Worm (Caenorhabditis elegans) whole organism, late embryonic: ENCODE measurements around the gene math-45.

Source experiments
- F13H6.1 ChIP-seq: sonication (generic microtip); optimal IDR thresholded peaks from 2 replicates; lab custom pipeline; 2016; ENCODE audit warnings: missing genetic modification characterization, missing compliant biosample characterization
- T23F11.4 ChIP-seq: fragments of 200-800 bp; sonication (Bioruptor generic); optimal IDR thresholded peaks from 2 replicates; lab custom pipeline; 2018; ENCODE audit warnings: mild to moderate bottlenecking, missing genetic modification characterization, missing compliant biosample characterization
- ama-1 ChIP-seq: fragments of 150-350 bp; optimal IDR thresholded peaks from 2 replicates; lab custom pipeline; 2014
- ceh-9 ChIP-seq: sonication (generic microtip); optimal IDR thresholded peaks from 2 replicates; lab custom pipeline; 2016; ENCODE audit warnings: mild to moderate bottlenecking, missing genetic modification characterization, inconsistent platforms, missing compliant biosample characterization
- dmd-4 ChIP-seq: sonication (generic microtip); optimal IDR thresholded peaks from 2 replicates; lab custom pipeline; 2016; ENCODE audit warnings: borderline replicate concordance, missing genetic modification characterization, missing compliant biosample characterization
- fax-1 ChIP-seq: sonication (generic microtip); optimal IDR thresholded peaks from 2 replicates; lab custom pipeline; 2016; ENCODE audit warnings: missing genotype, missing genetic modification characterization, missing compliant biosample characterization
- hlh-6 ChIP-seq: sonication (generic microtip); optimal IDR thresholded peaks from 2 replicates; lab custom pipeline; 2016; ENCODE audit warnings: missing genotype, missing genetic modification characterization, missing compliant biosample characterization
- lin-11 ChIP-seq: fragments of 200-800 bp; sonication (Bioruptor generic); optimal IDR thresholded peaks from 2 replicates; lab custom pipeline; 2018; ENCODE audit warnings: mild to moderate bottlenecking, missing genetic modification characterization, missing compliant biosample characterization
- madf-2 ChIP-seq: sonication (generic microtip); optimal IDR thresholded peaks from 2 replicates; lab custom pipeline; 2017; ENCODE audit warnings: missing genetic modification characterization, missing compliant biosample characterization
- nhr-11 ChIP-seq: fragments of 150-350 bp; optimal IDR thresholded peaks from 2 replicates; lab custom pipeline; 2014; ENCODE audit warnings: missing biosample characterization, missing genetic modification characterization
- sdc-2 ChIP-seq: sonication (generic microtip); optimal IDR thresholded peaks from 2 replicates; lab custom pipeline; 2016; ENCODE audit warnings: missing genotype, missing genetic modification characterization, missing compliant biosample characterization
- syd-9 ChIP-seq: sonication (generic microtip); optimal IDR thresholded peaks from 2 replicates; lab custom pipeline; 2016; ENCODE audit warnings: mild to moderate bottlenecking, missing genetic modification characterization, moderate library complexity, missing compliant biosample characterization
- tbx-2 ChIP-seq: sonication (generic microtip); optimal IDR thresholded peaks from 2 replicates; lab custom pipeline; 2016; ENCODE audit warnings: missing genetic modification characterization, missing compliant biosample characterization
- unc-55 ChIP-seq: sonication (generic microtip); optimal IDR thresholded peaks from 2 replicates; lab custom pipeline; 2017; ENCODE audit warnings: missing biosample characterization, missing genetic modification reagents, missing genetic modification characterization

ce11 chrII:1504266-1504665, 13.0 kb downstream of the math-45 start, which contains the start of gene fdgt-1:
- TF ChIP-seq tbx-2 (tag; lab: Kevin White, UChicago) (no peak), madf-2 (no peak), T23F11.4 (GFP tag; lab: Kevin White, UChicago) (no peak), lin-11 (tag; lab: Kevin White, UChicago) (no peak), F13H6.1 (no peak), sdc-2 (no peak), hlh-6 (no peak), ama-1 (no peak), nhr-11 (tag; lab: Kevin White, UChicago) (no peak), fax-1 (tag; lab: Kevin White, UChicago) (no peak), ceh-9 (tag; lab: Kevin White, UChicago) (no peak), dmd-4 (tag; lab: Kevin White, UChicago) (no peak), unc-55 (GFP tag; lab: Kevin White, UChicago) (no peak), syd-9 (tag; lab: Kevin White, UChicago) (no peak)
